Worm (Caenorhabditis elegans) whole organism, L4 larva: ENCODE data around the gene K02F3.9.
A peak's percentile ranks its signal among the peaks of the same experiment; 100 is the strongest.

ENCODE experiments used
- D1046.2 ChIP-seq: fragments of 200-800 bp; sonication (Bioruptor generic); IDR thresholded peaks from 2 replicates; pipeline ENCODE4 v1.3.6; 2022; ENCODE audit warnings: missing genetic modification characterization, missing compliant biosample characterization
- ceh-28 ChIP-seq: fragments of 150-350 bp; optimal IDR thresholded peaks from 2 replicates; lab custom pipeline; 2014; ENCODE audit warnings: missing biosample characterization, missing genetic modification reagents, missing genetic modification characterization
- dpl-1 ChIP-seq: fragments of 150-350 bp; optimal IDR thresholded peaks from 2 replicates; lab custom pipeline; 2014; ENCODE audit warnings: missing biosample characterization, missing genetic modification reagents, missing genetic modification characterization
- dve-1 ChIP-seq: sonication (generic microtip); optimal IDR thresholded peaks from 2 replicates; lab custom pipeline; 2017; ENCODE audit warnings: antibody characterized with exemption, mild to moderate bottlenecking, missing genetic modification characterization, missing compliant biosample characterization; ENCODE audit not compliant: insufficient read depth
- hlh-30 ChIP-seq: sonication (generic microtip); optimal IDR thresholded peaks from 2 replicates; lab custom pipeline; 2017; ENCODE audit warnings: antibody characterized with exemption, mild to moderate bottlenecking, missing genetic modification characterization, missing compliant biosample characterization; ENCODE audit not compliant: insufficient read depth
- mdl-1 ChIP-seq, 2 experiments: fragments of 150-350 bp in 1 of 2; sonication (generic microtip) in 1 of 2; optimal IDR thresholded peaks; 2 replicates each; lab custom pipeline; 2014 to 2017; ENCODE audit warnings: missing biosample characterization in 2 of 2, missing genetic modification characterization in 2 of 2
- mep-1 ChIP-seq: fragments of 150-350 bp; sonication (generic microtip); optimal IDR thresholded peaks from 3 replicates; lab custom pipeline; 2014; ENCODE audit warnings: missing biosample characterization, missing genetic modification characterization
- mxl-2 ChIP-seq: fragments of 200-800 bp; sonication (Bioruptor generic); conservative IDR thresholded peaks from 2 replicates; pipeline ENCODE4 v1.3.6; 2022; ENCODE audit warnings: missing genetic modification reagents, missing genetic modification characterization, missing compliant biosample characterization
- nhr-28 ChIP-seq: fragments of 150-350 bp; optimal IDR thresholded peaks from 2 replicates; lab custom pipeline; 2014; ENCODE audit warnings: missing biosample characterization, missing genetic modification characterization
- skn-1 ChIP-seq: fragments of 150-350 bp; optimal IDR thresholded peaks from 2 replicates; lab custom pipeline; 2014; ENCODE audit warnings: missing biosample characterization, missing genetic modification characterization
- zfp-3 ChIP-seq: fragments of 200-800 bp; sonication (Bioruptor generic); conservative IDR thresholded peaks from 2 replicates; pipeline ENCODE4 v1.3.6; 2022; ENCODE audit warnings: missing genetic modification reagents, missing genetic modification characterization, missing compliant biosample characterization
- ztf-11 ChIP-seq: fragments of 150-350 bp; optimal IDR thresholded peaks from 2 replicates; lab custom pipeline; 2014; ENCODE audit warnings: missing biosample characterization, missing genetic modification characterization

ce11 chrIII:873432-873831 is 32.3 kb upstream of the K02F3.9 start, which contains the start of gene clc-19:
- no peak for TF ChIP-seq skn-1 (tag; lab: Kevin White, UChicago)
- TF ChIP-seq mdl-1 (tag; optimal IDR thresholded peaks at IDR 0.05; lab: Kevin White, UChicago) = no peak
- no peak for TF ChIP-seq hlh-30
- TF ChIP-seq ceh-28 (tag; lab: Kevin White, UChicago) = no peak
- no peak for TF ChIP-seq mep-1 (tag; lab: Kevin White, UChicago)
- no peak for TF ChIP-seq zfp-3 (GFP tag; lab: Robert Waterston, UW)
- no peak for TF ChIP-seq nhr-28 (tag; lab: Kevin White, UChicago)
- TF ChIP-seq ztf-11 (tag; lab: Kevin White, UChicago) = no peak
- TF ChIP-seq D1046.2 (GFP tag; lab: Robert Waterston, UW) = no peak
- TF ChIP-seq dpl-1 (GFP tag; lab: Kevin White, UChicago) = no peak
- no peak for TF ChIP-seq mxl-2
- TF ChIP-seq dve-1 (tag; lab: Kevin White, UChicago) = peak; percentile 31
